Fruit fly (Drosophila melanogaster): ENCODE measurements around the gene Gr64f.

- TF ChIP-seq CG8478 (optimal IDR thresholded peaks at IDR 0.05) (no peak), Dll (optimal IDR thresholded peaks at IDR 0.05) (no peak)
Observed at dm6 chr3L:4083442-4083841, 47.8 kb downstream of the Gr64f start.
